Worm (Caenorhabditis elegans): ENCODE data around the gene T24C4.3.

DNA sequence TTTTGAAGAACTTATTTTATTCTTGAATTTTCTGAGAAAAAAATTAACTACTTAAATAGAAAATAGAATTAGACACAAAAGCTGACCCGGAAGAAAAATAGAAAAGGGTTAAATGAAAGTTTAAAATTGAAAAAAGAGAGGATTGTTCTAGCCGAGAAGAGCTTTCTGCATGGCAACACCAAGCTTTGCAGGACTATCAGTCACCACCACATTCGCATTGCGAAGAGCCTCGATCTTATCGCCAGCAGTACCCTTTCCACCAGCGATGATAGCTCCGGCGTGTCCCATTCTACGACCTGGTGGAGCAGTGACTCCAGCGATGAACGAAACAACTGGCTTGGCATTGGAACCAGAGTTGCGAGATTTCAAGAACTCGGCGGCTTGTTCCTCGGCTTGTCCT lies 27.9 kb upstream of the T24C4.3 start:
- TF ChIP-seq W03F9.2 (tag; optimal IDR thresholded peaks at IDR 0.05) (no peak), him-1 (tag; optimal IDR thresholded peaks at IDR 0.05) (no peak), dao-5 (tag; optimal IDR thresholded peaks at IDR 0.05) (no peak)

Measured in whole organism, L4/young adult.